Worm (Caenorhabditis elegans) whole organism, L4 larva: ENCODE measurements around the gene str-106.
A peak's percentile ranks its signal among the peaks of the same experiment; 100 is the strongest.

Experiments
- F26F4.8 ChIP-seq: fragments of 200-800 bp; sonication (Bioruptor generic); conservative IDR thresholded peaks from 2 replicates; pipeline ENCODE4 v1.3.6; 2022; ENCODE audit warnings: missing genetic modification characterization, missing compliant biosample characterization
- F37D6.2 ChIP-seq: sonication (generic microtip); optimal IDR thresholded peaks from 2 replicates; lab custom pipeline; 2016; ENCODE audit warnings: mild to moderate bottlenecking, missing genetic modification characterization, missing compliant biosample characterization
- F44E2.7 ChIP-seq: fragments of 200-800 bp; sonication (Bioruptor generic); IDR thresholded peaks from 2 replicates; pipeline ENCODE4 v2.1.2; 2022; ENCODE audit warnings: missing genetic modification characterization, missing compliant biosample characterization
- F49E8.2 ChIP-seq: sonication (generic microtip); optimal IDR thresholded peaks from 2 replicates; lab custom pipeline; 2016; ENCODE audit warnings: missing compliant biosample characterization, mild to moderate bottlenecking, missing genetic modification characterization, borderline replicate concordance
- R02D3.7 ChIP-seq: fragments of 150-350 bp; sonication (generic microtip); optimal IDR thresholded peaks from 3 replicates; lab custom pipeline; 2014; ENCODE audit warnings: missing biosample characterization, missing genetic modification characterization
- T20F7.1 ChIP-seq: fragments of 200-800 bp; sonication (Bioruptor generic); optimal IDR thresholded peaks from 2 replicates; lab custom pipeline; 2018; ENCODE audit warnings: mild to moderate bottlenecking, missing genetic modification characterization, missing compliant biosample characterization
- Y105C5A.15 ChIP-seq: fragments of 200-800 bp; sonication (Bioruptor generic); IDR thresholded peaks from 2 replicates; pipeline ENCODE4 v1.3.6; 2022; ENCODE audit warnings: missing genetic modification characterization, missing compliant biosample characterization
- Y48G9A.11 ChIP-seq: fragments of 200-800 bp; sonication (Bioruptor generic); IDR thresholded peaks from 2 replicates; pipeline ENCODE4 v1.3.6; 2022; ENCODE audit warnings: missing genetic modification reagents, missing genetic modification characterization, missing compliant biosample characterization
- Y5F2A.4 ChIP-seq: fragments of 200-800 bp; sonication (Bioruptor generic); optimal IDR thresholded peaks from 2 replicates; lab custom pipeline; 2018; ENCODE audit warnings: mild to moderate bottlenecking, missing genetic modification characterization, missing compliant biosample characterization
- Y75B8A.6 ChIP-seq: fragments of 200-800 bp; sonication (Bioruptor generic); IDR thresholded peaks from 2 replicates; pipeline ENCODE4 v1.3.6; 2022; ENCODE audit warnings: missing genetic modification reagents, missing genetic modification characterization, missing compliant biosample characterization
- ZK337.2 ChIP-seq: fragments of 200-800 bp; sonication (Bioruptor generic); IDR thresholded peaks from 2 replicates; pipeline ENCODE4 v1.3.6; 2022; ENCODE audit warnings: missing genetic modification reagents, missing genetic modification characterization, missing compliant biosample characterization
- ama-1 ChIP-seq: fragments of 150-350 bp; optimal IDR thresholded peaks from 2 replicates; lab custom pipeline; 2014; ENCODE audit warnings: inconsistent platforms, mixed read lengths
- attf-4 ChIP-seq: sonication (generic microtip); optimal IDR thresholded peaks from 3 replicates; lab custom pipeline; 2017; ENCODE audit warnings: missing biosample characterization, missing genetic modification characterization
- ceh-62 ChIP-seq: sonication (generic microtip); optimal IDR thresholded peaks from 2 replicates; lab custom pipeline; 2017; ENCODE audit warnings: missing biosample characterization, missing genetic modification characterization
- ceh-82 ChIP-seq: sonication (generic microtip); optimal IDR thresholded peaks from 2 replicates; lab custom pipeline; 2017; ENCODE audit warnings: missing biosample characterization, missing genetic modification characterization
- ces-1 ChIP-seq: fragments of 150-350 bp; sonication (generic microtip); optimal IDR thresholded peaks from 4 replicates; lab custom pipeline; 2014; ENCODE audit warnings: missing biosample characterization, missing genetic modification reagents, missing genetic modification characterization
- ctbp-1 ChIP-seq: fragments of 200-800 bp; sonication (Bioruptor generic); IDR thresholded peaks from 2 replicates; pipeline ENCODE4 v1.3.6; 2022; ENCODE audit warnings: missing genetic modification reagents, missing genetic modification characterization, missing compliant biosample characterization
- dmd-6 ChIP-seq: fragments of 200-800 bp; sonication (Bioruptor generic); IDR thresholded peaks from 2 replicates; pipeline ENCODE4 v1.3.6; 2022; ENCODE audit warnings: missing genetic modification reagents, missing genetic modification characterization, missing compliant biosample characterization
- duxl-1 ChIP-seq: sonication (generic microtip); optimal IDR thresholded peaks from 2 replicates; lab custom pipeline; 2016; ENCODE audit warnings: mild to moderate bottlenecking, missing genetic modification characterization, moderate library complexity, missing compliant biosample characterization; ENCODE audit not compliant: poor library complexity
- dve-1 ChIP-seq: sonication (generic microtip); optimal IDR thresholded peaks from 2 replicates; lab custom pipeline; 2017; ENCODE audit warnings: antibody characterized with exemption, mild to moderate bottlenecking, missing genetic modification characterization, missing compliant biosample characterization; ENCODE audit not compliant: insufficient read depth
- egl-27 ChIP-seq: sonication (generic microtip); optimal IDR thresholded peaks from 3 replicates; lab custom pipeline; 2017; ENCODE audit warnings: missing biosample characterization, missing genetic modification reagents, missing genetic modification characterization
- egl-43 ChIP-seq: fragments of 200-800 bp; sonication (Bioruptor generic); IDR thresholded peaks from 2 replicates; pipeline ENCODE4 v1.3.6; 2022; ENCODE audit warnings: missing genetic modification reagents, missing genetic modification characterization, missing compliant biosample characterization
- fos-1 ChIP-seq: fragments of 150-350 bp; optimal IDR thresholded peaks from 2 replicates; lab custom pipeline; 2014; ENCODE audit warnings: missing biosample characterization, missing genetic modification characterization
- gei-8 ChIP-seq: fragments of 200-800 bp; sonication (Bioruptor generic); optimal IDR thresholded peaks from 2 replicates; lab custom pipeline; 2018; ENCODE audit warnings: mild to moderate bottlenecking, missing genetic modification characterization, missing compliant biosample characterization
- hlh-30 ChIP-seq: sonication (generic microtip); optimal IDR thresholded peaks from 2 replicates; lab custom pipeline; 2017; ENCODE audit warnings: antibody characterized with exemption, mild to moderate bottlenecking, missing genetic modification characterization, missing compliant biosample characterization; ENCODE audit not compliant: insufficient read depth
- lim-7 ChIP-seq: fragments of 200-800 bp; sonication (Bioruptor generic); IDR thresholded peaks from 2 replicates; pipeline ENCODE4 v1.3.6; 2022; ENCODE audit warnings: missing genetic modification characterization, missing compliant biosample characterization
- lin-29 ChIP-seq: fragments of 200-800 bp; sonication (Bioruptor generic); IDR thresholded peaks from 2 replicates; pipeline ENCODE4 v1.3.6; 2022; ENCODE audit warnings: missing genetic modification reagents, missing genetic modification characterization, missing compliant biosample characterization
- lin-38 ChIP-seq: fragments of 200-800 bp; sonication (Bioruptor generic); IDR thresholded peaks from 2 replicates; pipeline ENCODE4 v1.3.6; 2022; ENCODE audit warnings: missing genetic modification reagents, missing genetic modification characterization, missing compliant biosample characterization
- lin-39 ChIP-seq: fragments of 150-350 bp; optimal IDR thresholded peaks from 2 replicates; lab custom pipeline; 2014; ENCODE audit warnings: missing biosample characterization, missing genetic modification reagents, missing genetic modification characterization
- madf-5 ChIP-seq, 2 experiments: fragments of 200-800 bp; sonication (Bioruptor generic); IDR thresholded peaks; 2 replicates each; pipeline ENCODE4 v1.3.6; 2022; ENCODE audit warnings: missing compliant biosample characterization in 2 of 2, missing genetic modification characterization in 2 of 2
- madf-9 ChIP-seq: fragments of 200-800 bp; sonication (Bioruptor generic); conservative IDR thresholded peaks from 2 replicates; pipeline ENCODE4 v1.3.6; 2022; ENCODE audit warnings: missing genetic modification reagents, missing genetic modification characterization, missing compliant biosample characterization
- mdt-29 ChIP-seq: fragments of 200-800 bp; sonication (Bioruptor generic); IDR thresholded peaks from 2 replicates; pipeline ENCODE4 v1.3.6; 2022; ENCODE audit warnings: missing genetic modification reagents, missing genetic modification characterization, missing compliant biosample characterization
- mxl-2 ChIP-seq: fragments of 200-800 bp; sonication (Bioruptor generic); conservative IDR thresholded peaks from 2 replicates; pipeline ENCODE4 v1.3.6; 2022; ENCODE audit warnings: missing genetic modification reagents, missing genetic modification characterization, missing compliant biosample characterization
- mxl-3 ChIP-seq: fragments of 200-800 bp; sonication (Bioruptor generic); optimal IDR thresholded peaks from 2 replicates; lab custom pipeline; 2018; ENCODE audit warnings: mild to moderate bottlenecking, missing genetic modification characterization, missing compliant biosample characterization
- nhr-10 ChIP-seq: fragments of 150-350 bp; optimal IDR thresholded peaks from 2 replicates; lab custom pipeline; 2014; ENCODE audit warnings: missing biosample characterization, missing genetic modification characterization
- nhr-102 ChIP-seq: sonication (generic microtip); optimal IDR thresholded peaks from 2 replicates; lab custom pipeline; 2016; ENCODE audit warnings: mild to moderate bottlenecking, missing genetic modification characterization, moderate library complexity, missing compliant biosample characterization
- nhr-28 ChIP-seq: fragments of 150-350 bp; optimal IDR thresholded peaks from 2 replicates; lab custom pipeline; 2014; ENCODE audit warnings: missing biosample characterization, missing genetic modification characterization
- nhr-41 ChIP-seq: fragments of 200-800 bp; sonication (Bioruptor generic); IDR thresholded peaks from 2 replicates; pipeline ENCODE4 v1.3.6; 2022; ENCODE audit warnings: missing genetic modification reagents, missing genetic modification characterization, missing compliant biosample characterization
- nhr-76 ChIP-seq: fragments of 150-350 bp; optimal IDR thresholded peaks from 2 replicates; lab custom pipeline; 2014; ENCODE audit warnings: missing biosample characterization, missing genetic modification characterization
- php-3 ChIP-seq: fragments of 200-800 bp; sonication (Bioruptor generic); IDR thresholded peaks from 2 replicates; pipeline ENCODE4 v1.3.6; 2022; ENCODE audit warnings: missing genetic modification reagents, missing genetic modification characterization, missing compliant biosample characterization
- pqm-1 ChIP-seq: sonication (generic microtip); optimal IDR thresholded peaks from 2 replicates; lab custom pipeline; 2017; ENCODE audit warnings: missing biosample characterization, missing genetic modification characterization
- sdz-12 ChIP-seq: fragments of 200-800 bp; sonication (Bioruptor generic); optimal IDR thresholded peaks from 2 replicates; lab custom pipeline; 2018; ENCODE audit warnings: mild to moderate bottlenecking, missing genetic modification characterization, missing compliant biosample characterization
- set-16 ChIP-seq: fragments of 200-800 bp; sonication (Bioruptor generic); IDR thresholded peaks from 2 replicates; pipeline ENCODE4 v1.3.6; 2022; ENCODE audit warnings: missing genetic modification reagents, missing genetic modification characterization, missing compliant biosample characterization
- snpc-4 ChIP-seq: fragments of 150-350 bp; optimal IDR thresholded peaks from 2 replicates; lab custom pipeline; 2014; ENCODE audit warnings: missing biosample characterization, missing genetic modification characterization
- spr-3 ChIP-seq: fragments of 200-800 bp; sonication (Bioruptor generic); optimal IDR thresholded peaks from 2 replicates; lab custom pipeline; 2018; ENCODE audit warnings: mild to moderate bottlenecking, missing genetic modification characterization, missing compliant biosample characterization
- tra-1 ChIP-seq: fragments of 200-800 bp; sonication (Bioruptor generic); IDR thresholded peaks from 2 replicates; pipeline ENCODE4 v1.3.6; 2022; ENCODE audit warnings: missing genetic modification reagents, missing genetic modification characterization, missing compliant biosample characterization
- unc-39 ChIP-seq: sonication (generic microtip); optimal IDR thresholded peaks from 2 replicates; lab custom pipeline; 2017; ENCODE audit warnings: missing biosample characterization, missing genetic modification characterization
- zag-1 ChIP-seq: fragments of 150-350 bp; optimal IDR thresholded peaks from 2 replicates; lab custom pipeline; 2014; ENCODE audit warnings: missing biosample characterization, missing genetic modification characterization
- zfp-2 ChIP-seq: sonication (generic microtip); optimal IDR thresholded peaks from 2 replicates; lab custom pipeline; 2016; ENCODE audit warnings: mild to moderate bottlenecking, missing genetic modification characterization, missing compliant biosample characterization
- zip-11 ChIP-seq: fragments of 200-800 bp; sonication (Bioruptor generic); IDR thresholded peaks from 2 replicates; pipeline ENCODE4 v1.3.6; 2022; ENCODE audit warnings: missing genetic modification characterization, missing compliant biosample characterization
- ztf-11 ChIP-seq: fragments of 150-350 bp; optimal IDR thresholded peaks from 2 replicates; lab custom pipeline; 2014; ENCODE audit warnings: missing biosample characterization, missing genetic modification characterization
- ztf-7 ChIP-seq: fragments of 150-350 bp; optimal IDR thresholded peaks from 2 replicates; lab custom pipeline; 2014; ENCODE audit warnings: missing biosample characterization, missing genetic modification characterization

Gene str-106

DNA sequence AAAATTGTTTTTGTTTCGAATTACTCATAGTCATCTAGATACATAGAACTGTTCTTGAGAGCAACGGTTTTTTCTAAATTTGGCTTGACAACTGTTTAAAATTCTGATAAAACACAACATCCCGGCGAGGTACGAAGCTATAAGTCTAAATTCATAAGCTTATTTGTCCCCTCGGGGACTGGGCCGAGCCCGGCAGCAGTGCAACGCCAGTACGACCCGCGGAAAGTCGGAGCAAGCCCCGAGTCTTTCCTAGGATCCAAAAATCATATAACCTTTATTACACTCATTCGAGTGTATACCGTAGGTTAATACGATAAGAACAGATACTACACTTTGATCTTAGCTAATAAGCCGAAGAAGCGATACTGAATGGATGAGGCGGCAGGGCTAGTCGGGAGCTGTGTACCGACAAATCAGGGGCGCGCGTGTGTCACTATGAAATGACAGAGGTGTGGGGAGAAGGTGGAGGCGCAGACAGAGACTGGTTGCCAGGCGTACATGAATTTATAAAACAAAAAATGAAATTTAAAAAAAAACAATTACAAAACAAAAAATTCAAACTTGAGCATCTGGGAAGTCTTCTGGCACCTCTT lies 45.2 kb downstream of the str-106 start (continued):
- TF ChIP-seq ZK337.2 = no peak
- TF ChIP-seq hlh-30 (tag; lab: Kevin White, UChicago) = no peak
- TF ChIP-seq madf-9 (GFP tag; lab: Robert Waterston, UW) = no peak
- no peak for TF ChIP-seq duxl-1 (tag; lab: Kevin White, UChicago)
- TF ChIP-seq Y5F2A.4 (GFP tag; lab: Kevin White, UChicago) = no peak
- no peak for TF ChIP-seq Y105C5A.15
- TF ChIP-seq mdt-29 (GFP tag; lab: Robert Waterston, UW) = 0 out of 2 replicates have a peak, but pooled peaks have one; percentile 25
- 0 out of 2 replicates have a peak, but pooled peaks have one; percentile 17 for TF ChIP-seq Y75B8A.6 (GFP tag; lab: Robert Waterston, UW)
- TF ChIP-seq R02D3.7 = no peak
- no peak for TF ChIP-seq T20F7.1 (GFP tag; lab: Kevin White, UChicago)
- no peak for TF ChIP-seq mxl-3
- TF ChIP-seq ces-1 (GFP tag; lab: Kevin White, UChicago) = no peak
- TF ChIP-seq ceh-82 = no peak
- TF ChIP-seq tra-1 (GFP tag; lab: Robert Waterston, UW) = peak; percentile 42; the same call in 1 of the 2 replicates
- TF ChIP-seq F26F4.8 = no peak
- TF ChIP-seq lin-38 (GFP tag; lab: Robert Waterston, UW) = peak; percentile 40; the same call in 1 of the 2 replicates
- TF ChIP-seq set-16 (GFP tag; lab: Robert Waterston, UW) = no peak
- no peak for TF ChIP-seq nhr-10
- no peak for TF ChIP-seq mxl-2 (GFP tag; lab: Robert Waterston, UW)
- no peak for TF ChIP-seq lin-29 (GFP tag; lab: Robert Waterston, UW)
- TF ChIP-seq ctbp-1 (GFP tag; lab: Robert Waterston, UW) = no peak
- no peak for TF ChIP-seq gei-8
- no peak for TF ChIP-seq egl-27 (tag; lab: Kevin White, UChicago)
- TF ChIP-seq unc-39 = no peak
- TF ChIP-seq zfp-2 = no peak
- no peak for TF ChIP-seq ztf-11 (tag; lab: Kevin White, UChicago)
- TF ChIP-seq dve-1 (tag; lab: Kevin White, UChicago) = peak; percentile 18
- no peak for TF ChIP-seq egl-43 (GFP tag; lab: Robert Waterston, UW)
- TF ChIP-seq fos-1 = no peak
- no peak for TF ChIP-seq nhr-76
- no peak for TF ChIP-seq zip-11 (GFP tag; lab: Robert Waterston, UW)
- TF ChIP-seq nhr-41 (GFP tag; lab: Robert Waterston, UW) = no peak
- TF ChIP-seq zag-1 = no peak
- TF ChIP-seq snpc-4 (tag; lab: Kevin White, UChicago) = no peak
- TF ChIP-seq nhr-28 (tag; lab: Kevin White, UChicago) = no peak
- peak; percentile 47; the same call in 1 of the 2 replicates for TF ChIP-seq Y48G9A.11 (GFP tag; lab: Robert Waterston, UW)
- peak; percentile 14 for TF ChIP-seq nhr-102 (tag; lab: Kevin White, UChicago)
- no peak for TF ChIP-seq F37D6.2
- TF ChIP-seq ztf-7 (tag; lab: Kevin White, UChicago) = no peak
- no peak for TF ChIP-seq madf-5 (GFP tag; IDR thresholded peaks at IDR 0.05; lab: Robert Waterston, UW)
- no peak for TF ChIP-seq pqm-1 (tag; lab: Kevin White, UChicago)
- TF ChIP-seq lim-7 (GFP tag; lab: Robert Waterston, UW) = no peak
- TF ChIP-seq ceh-62 = no peak
- peak; percentile 42; the same call in 1 of the 2 replicates for TF ChIP-seq dmd-6 (GFP tag; lab: Robert Waterston, UW)
- TF ChIP-seq attf-4 (tag; lab: Kevin White, UChicago) = no peak
- no peak for TF ChIP-seq ama-1
- TF ChIP-seq sdz-12 (GFP tag; lab: Kevin White, UChicago) = no peak
- TF ChIP-seq F49E8.2 = peak; percentile 81
- no peak for TF ChIP-seq lin-39
- no peak for TF ChIP-seq F44E2.7
- no peak for TF ChIP-seq php-3 (GFP tag; lab: Robert Waterston, UW)
- TF ChIP-seq spr-3 (GFP tag; lab: Kevin White, UChicago) = no peak
